Fruit fly (Drosophila melanogaster) whole organism: ENCODE measurements around the gene CG9150.

ENCODE experiments used
- CG8478 ChIP-seq: fragments of >200 bp; optimal IDR thresholded peaks from 2 replicates; lab custom pipeline; 2018; ENCODE audit warnings: inconsistent platforms
- Dll ChIP-seq: fragments of >200 bp; optimal IDR thresholded peaks from 2 replicates; lab custom pipeline; 2017
- EcR ChIP-seq, 2 experiments: fragments of >200 bp; optimal IDR thresholded peaks; 2 replicates each; lab custom pipeline; 2017; ENCODE audit warnings: missing biosample characterization in 2 of 2, missing genetic modification characterization in 2 of 2, missing genetic modification reagents in 2 of 2
- pan ChIP-seq: fragments of >200 bp; optimal IDR thresholded peaks from 2 replicates; lab custom pipeline; 2017
- psq ChIP-seq: fragments of >200 bp; optimal IDR thresholded peaks from 2 replicates; lab custom pipeline; 2017
- usp ChIP-seq: fragments of >200 bp; optimal IDR thresholded peaks from 2 replicates; lab custom pipeline; 2017; ENCODE audit warnings: missing biosample characterization, missing genetic modification characterization, mixed read lengths

CG9150 gene

DNA sequence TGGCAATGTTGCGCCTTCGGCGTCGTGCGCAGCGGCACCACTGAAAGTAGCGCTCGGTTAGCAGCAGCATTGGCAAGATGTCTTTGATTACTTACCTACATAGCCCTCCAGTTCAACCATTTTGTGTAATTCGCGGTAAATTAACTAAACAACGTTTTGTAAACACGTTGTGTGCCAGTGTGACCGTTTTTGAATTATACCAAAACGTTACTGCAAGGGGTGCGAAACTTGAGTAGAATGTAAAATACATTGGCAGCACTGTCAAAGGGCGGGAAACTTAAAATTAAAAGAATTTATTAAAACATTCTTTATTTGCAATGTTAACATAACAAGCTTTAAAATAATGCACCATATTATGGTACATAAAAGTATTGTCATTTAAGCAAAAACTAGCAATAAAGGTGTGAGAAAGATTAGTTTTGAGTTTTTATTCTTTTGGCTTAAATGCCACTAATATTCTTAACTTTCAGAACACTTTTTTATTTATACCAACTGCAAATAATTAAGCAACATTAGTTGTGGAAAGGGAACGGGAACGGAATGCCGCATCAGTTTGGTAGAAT, 44.0 kb downstream of the CG9150 start, which contains the start of gene CG9107:
Gene CG9107, minus strand, starts transcription at position 195 of the 563 bp plus-strand sequence.
- TF ChIP-seq usp (GFP tag; lab: Kevin White, UChicago), result no peak
- TF ChIP-seq psq (lab: Kevin White, UChicago), result no peak

DNA sequence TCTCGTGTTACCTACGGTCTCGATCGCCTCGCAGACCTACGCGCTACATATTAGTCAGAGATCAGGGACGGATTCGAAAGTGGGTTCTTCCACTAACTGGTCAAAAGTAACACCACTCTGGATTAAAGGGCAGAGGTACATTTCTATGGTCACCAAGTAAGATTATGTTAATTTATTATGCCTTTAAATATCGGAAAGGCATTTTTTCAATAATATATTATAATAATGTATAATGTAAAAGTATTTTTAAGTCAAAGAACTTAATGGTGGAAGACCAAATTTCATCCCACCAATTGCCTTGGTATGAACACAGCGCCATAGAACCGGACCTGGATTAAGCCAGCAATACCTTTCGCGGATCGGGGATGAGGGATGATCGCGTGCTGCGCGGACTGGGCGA, 45.6 kb downstream of the CG9150 start:
- no peak for TF ChIP-seq usp (GFP tag; lab: Kevin White, UChicago)
- no peak for TF ChIP-seq pan (lab: Kevin White, UChicago)
- no peak for TF ChIP-seq CG8478
- no peak for TF ChIP-seq EcR (GFP tag; optimal IDR thresholded peaks at IDR 0.05; lab: Kevin White, UChicago)
- TF ChIP-seq psq (lab: Kevin White, UChicago), result no peak
- no peak for TF ChIP-seq Dll (lab: Kevin White, UChicago)

DNA sequence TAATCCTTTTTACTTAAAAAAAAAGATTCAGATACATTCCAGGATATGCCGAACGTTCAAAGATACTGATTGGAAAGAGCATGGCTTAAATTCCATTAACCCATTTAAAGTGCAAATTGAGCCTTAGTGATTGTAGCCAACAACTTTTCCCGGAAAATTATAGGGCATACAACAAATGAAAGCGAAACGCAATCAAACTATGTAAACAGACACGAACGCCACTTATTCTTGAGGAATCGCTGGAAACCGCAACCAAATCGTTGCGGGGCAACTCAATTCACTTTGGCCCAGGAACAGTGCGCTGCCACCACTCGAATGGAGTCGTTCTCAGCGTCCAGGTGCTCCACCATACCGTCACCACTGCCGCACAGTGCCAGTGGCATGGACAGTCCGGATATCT, 47.9 kb downstream of the CG9150 start, which contains the start of gene CG13996:
Gene CG13996, plus strand, starts transcription at position 301 of the 400 bp plus-strand sequence.
- no peak for TF ChIP-seq EcR (GFP tag; optimal IDR thresholded peaks at IDR 0.05; lab: Kevin White, UChicago)
- no peak for TF ChIP-seq psq (lab: Kevin White, UChicago)
- TF ChIP-seq Dll (lab: Kevin White, UChicago), result no peak
- TF ChIP-seq pan (lab: Kevin White, UChicago), result no peak
- no peak for TF ChIP-seq usp (GFP tag; lab: Kevin White, UChicago)

DNA sequence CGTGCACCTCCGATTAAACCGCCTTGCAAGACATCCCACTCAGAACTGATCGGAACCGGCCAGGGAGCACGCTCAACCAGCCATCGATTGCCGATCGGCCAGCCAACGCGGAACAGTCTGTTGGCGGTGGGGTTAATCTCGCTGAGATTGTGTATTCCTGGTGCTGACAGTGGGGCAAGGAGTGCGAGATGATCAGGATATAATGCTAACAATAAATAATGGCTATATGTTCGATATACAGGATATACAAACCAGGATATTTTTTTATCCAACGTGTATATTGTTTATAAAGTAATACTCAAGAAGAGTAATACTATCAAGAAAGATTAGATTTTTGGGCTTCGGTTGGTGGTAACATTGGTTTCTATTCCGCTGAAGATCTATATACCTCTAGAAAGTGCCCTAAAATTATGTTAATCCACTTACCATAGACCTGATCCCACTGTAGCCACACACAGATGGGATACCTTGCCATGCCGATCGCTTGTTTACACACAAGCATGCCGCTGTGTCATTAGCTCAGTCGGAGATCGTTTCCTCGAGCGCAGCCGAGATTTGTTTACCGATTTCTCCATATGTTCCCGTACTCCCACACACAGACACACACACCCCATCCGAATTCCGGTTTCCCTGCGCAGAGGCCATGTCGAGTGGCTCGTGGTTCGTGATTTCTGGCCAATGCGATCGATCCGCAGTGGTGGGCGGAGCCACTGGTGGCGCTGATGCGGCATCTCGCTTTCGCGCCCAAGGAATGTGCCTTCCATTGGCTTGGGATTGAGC, 48.9 kb downstream of the CG9150 start, which contains the start of gene H2.0:
Gene H2.0, minus strand, starts transcription at position 51 of the 780 bp plus-strand sequence.
- TF ChIP-seq Dll (lab: Kevin White, UChicago), result no peak
- no peak for TF ChIP-seq EcR (GFP tag; optimal IDR thresholded peaks at IDR 0.05; lab: Kevin White, UChicago)
- TF ChIP-seq CG8478, result no peak
- no peak for TF ChIP-seq usp (GFP tag; lab: Kevin White, UChicago)
- TF ChIP-seq pan (lab: Kevin White, UChicago), result no peak
- TF ChIP-seq psq (lab: Kevin White, UChicago), result no peak
